Worm (Caenorhabditis elegans): Measurements from ENCODE around the gene cyp-25A2.

- TF ChIP-seq nhr-28 (tag; optimal IDR thresholded peaks at IDR 0.05), result no peak
- TF ChIP-seq lir-3 (tag; optimal IDR thresholded peaks at IDR 0.05; ENCODE audit: poor library complexity), result no peak
- TF ChIP-seq ama-1 (optimal IDR thresholded peaks at IDR 0.05), result no peak
- TF ChIP-seq egl-27 (tag; optimal IDR thresholded peaks at IDR 0.05), result no peak
- TF ChIP-seq tlp-1 (tag; optimal IDR thresholded peaks at IDR 0.05), result no peak
- no peak for TF ChIP-seq lin-35 (GFP tag; optimal IDR thresholded peaks at IDR 0.05)
- TF ChIP-seq lin-14 (GFP tag; optimal IDR thresholded peaks at IDR 0.05), result no peak
These were observed 5.9 kb upstream of the cyp-25A2 start, which contains the start of gene cnnm-5 for ce11 chrIII:3829105-3829504.
